Fruit fly (Drosophila melanogaster): ENCODE results near the gene rdgB.
A peak's percentile ranks its signal among the peaks of the same experiment; 100 is the strongest.

rdgB gene

DNA sequence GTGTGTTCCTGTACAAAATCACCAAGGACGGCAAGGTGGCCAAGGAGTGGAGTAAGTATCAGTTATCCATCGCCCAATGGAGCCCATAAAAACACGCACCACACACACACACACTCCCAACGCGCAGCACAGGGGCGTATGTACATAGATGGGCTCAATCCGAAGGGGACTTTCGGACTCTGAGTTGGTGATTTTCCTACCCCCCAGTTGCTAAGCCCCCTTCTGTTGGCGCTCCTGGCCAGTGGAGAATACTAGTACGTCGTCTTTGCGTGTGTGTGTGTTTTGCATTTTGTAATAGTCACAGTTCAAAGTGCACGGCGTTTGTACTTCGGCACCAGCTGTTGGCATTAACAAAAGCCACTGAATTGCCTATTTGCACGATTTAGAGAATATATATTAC, 22.5 kb upstream of the rdgB start (continued):
- no peak for TF ChIP-seq tll (GFP tag; optimal IDR thresholded peaks at IDR 0.05)
- no peak for TF ChIP-seq ERR (GFP tag; optimal IDR thresholded peaks at IDR 0.05)
- peak; percentile 66 for TF ChIP-seq CG12391 (tag; optimal IDR thresholded peaks at IDR 0.05)
- peak; percentile 77 for TF ChIP-seq Sox102F (GFP tag; optimal IDR thresholded peaks at IDR 0.05)
- peak; percentile 18 for TF ChIP-seq D19A (tag; optimal IDR thresholded peaks at IDR 0.05)
- peak; percentile 45 for TF ChIP-seq CG15601 (tag; optimal IDR thresholded peaks at IDR 0.05)
- TF ChIP-seq NC2β (GFP tag; optimal IDR thresholded peaks at IDR 0.05): no peak
- TF ChIP-seq cato (GFP tag; optimal IDR thresholded peaks at IDR 0.05; ENCODE audit: borderline replicate concordance): peak; percentile 9
- TF ChIP-seq Stat92E (GFP tag; optimal IDR thresholded peaks at IDR 0.05): no peak
- TF ChIP-seq ind (GFP tag; optimal IDR thresholded peaks at IDR 0.05): peak; percentile 86
- TF ChIP-seq CG10654 (GFP tag; optimal IDR thresholded peaks at IDR 0.05): peak; percentile 71
- TF ChIP-seq pnt (GFP tag; optimal IDR thresholded peaks at IDR 0.05): peak; percentile 76
- TF ChIP-seq CG6689 (GFP tag; IDR thresholded peaks at IDR 0.05): peak; percentile 43; the same call in 1 of the 2 replicates
- no peak for TF ChIP-seq CG14965 (GFP tag; optimal IDR thresholded peaks at IDR 0.05; ENCODE audit: borderline replicate concordance)
- TF ChIP-seq fd102C (GFP tag; optimal IDR thresholded peaks at IDR 0.05): no peak
- peak; percentile 57 for TF ChIP-seq CG15696 (tag; optimal IDR thresholded peaks at IDR 0.05)
- peak; percentile 19 for TF ChIP-seq CG8388 (GFP tag; optimal IDR thresholded peaks at IDR 0.05)
- no peak for TF ChIP-seq Lhr (GFP tag; optimal IDR thresholded peaks at IDR 0.05)
- TF ChIP-seq chm (GFP tag; IDR thresholded peaks at IDR 0.05): peak; percentile 81
- peak; percentile 69 for TF ChIP-seq Dip3 (GFP tag; optimal IDR thresholded peaks at IDR 0.05)
- TF ChIP-seq CG5953 (GFP tag; IDR thresholded peaks at IDR 0.05): peak; percentile 78
- TF ChIP-seq emc (GFP tag; optimal IDR thresholded peaks at IDR 0.05): no peak
- peak; percentile 46; the same call in 1 of the 2 replicates for TF ChIP-seq Awh (GFP tag; IDR thresholded peaks at IDR 0.05)
- no peak for TF ChIP-seq fru (optimal IDR thresholded peaks at IDR 0.05)
- TF ChIP-seq CG32772 (GFP tag; IDR thresholded peaks at IDR 0.05): peak; percentile 78
- peak; percentile 80 for TF ChIP-seq Side (GFP tag; optimal IDR thresholded peaks at IDR 0.05)
- TF ChIP-seq CG15073 (GFP tag; optimal IDR thresholded peaks at IDR 0.05): no peak
- TF ChIP-seq CG11560 (tag; IDR thresholded peaks at IDR 0.05): peak; percentile 42; the same call in 1 of the 3 replicates
- no peak for TF ChIP-seq Doc3 (GFP tag; IDR thresholded peaks at IDR 0.05; ENCODE audit: partially characterized antibody)
- TF ChIP-seq prd (optimal IDR thresholded peaks at IDR 0.05): no peak
- peak; percentile 88 for TF ChIP-seq prd (GFP tag; IDR thresholded peaks at IDR 0.05)
- TF ChIP-seq CG2120 (GFP tag; optimal IDR thresholded peaks at IDR 0.05): peak; percentile 89
- peak; percentile 74 for TF ChIP-seq CG13894 (tag; optimal IDR thresholded peaks at IDR 0.05)
- peak; percentile 58 for TF ChIP-seq Myb (GFP tag; optimal IDR thresholded peaks at IDR 0.05)
- peak; percentile 49 for TF ChIP-seq Bdp1 (GFP tag; optimal IDR thresholded peaks at IDR 0.05)
- peak; percentile 14 for TF ChIP-seq salm (tag; optimal IDR thresholded peaks at IDR 0.05)
- peak; percentile 17 for TF ChIP-seq kay (GFP tag; optimal IDR thresholded peaks at IDR 0.05)
- peak; percentile 59 for TF ChIP-seq CG17912 (GFP tag; optimal IDR thresholded peaks at IDR 0.05)
- TF ChIP-seq Hmr (GFP tag; optimal IDR thresholded peaks at IDR 0.05): peak; percentile 79
- TF ChIP-seq jumu (GFP tag; optimal IDR thresholded peaks at IDR 0.05): peak; percentile 79
- peak; percentile 74; the same call in 2 of the 3 replicates for TF ChIP-seq CG6175 (GFP tag; IDR thresholded peaks at IDR 0.05)
- TF ChIP-seq oc (tag; optimal IDR thresholded peaks at IDR 0.05): peak; percentile 59
- TF ChIP-seq hth (optimal IDR thresholded peaks at IDR 0.05): no peak
- TF ChIP-seq CG3995 (GFP tag; optimal IDR thresholded peaks at IDR 0.05): peak; percentile 36
- peak; percentile 48 for TF ChIP-seq ap (GFP tag; IDR thresholded peaks at IDR 0.05)
- peak; percentile 61; the same call in 1 of the 2 replicates for TF ChIP-seq CG10959 (GFP tag; IDR thresholded peaks at IDR 0.05)
- TF ChIP-seq CG2678 (tag; optimal IDR thresholded peaks at IDR 0.05): peak; percentile 77
- TF ChIP-seq CoRest (tag; optimal IDR thresholded peaks at IDR 0.05): peak; percentile 60
- peak; percentile 82 for TF ChIP-seq her (GFP tag; optimal IDR thresholded peaks at IDR 0.05)
- TF ChIP-seq HLH3B (GFP tag; IDR thresholded peaks at IDR 0.05): peak; percentile 84
- TF ChIP-seq cas (GFP tag; IDR thresholded peaks at IDR 0.05): peak; percentile 59; the same call in 1 of the 2 replicates
